Fruit fly (Drosophila melanogaster) whole organism, wandering third instar larva: Measurements from ENCODE around the gene nod.

ENCODE experiments used
- Abd-B ChIP-seq: fragments of >200 bp; optimal IDR thresholded peaks from 2 replicates; lab custom pipeline; 2017; ENCODE audit warnings: missing biosample characterization, missing genetic modification characterization
- CG32264 ChIP-seq: fragments of 200-800 bp; sonication (Bioruptor generic); optimal IDR thresholded peaks from 2 replicates; lab custom pipeline; 2016; ENCODE audit warnings: missing biosample characterization, missing genetic modification characterization
- Dif ChIP-seq: fragments of 200-275, 200-300 bp; sonication (Bioruptor generic); optimal IDR thresholded peaks from 2 replicates; lab custom pipeline; 2018; ENCODE audit warnings: missing biosample characterization, missing genetic modification characterization; ENCODE audit not compliant: partially characterized antibody
- GATAd ChIP-seq: sonication (Bioruptor generic); optimal IDR thresholded peaks from 2 replicates; lab custom pipeline; 2016; ENCODE audit warnings: missing biosample characterization, missing genetic modification characterization
- HLH106 ChIP-seq: fragments of 200-800 bp; optimal IDR thresholded peaks from 3 replicates; lab custom pipeline; 2019; ENCODE audit warnings: missing biosample characterization, mild to moderate bottlenecking, missing genetic modification characterization, moderate library complexity
- Hnf4 ChIP-seq: fragments of 200-800 bp; sonication (Bioruptor generic); optimal IDR thresholded peaks from 2 replicates; lab custom pipeline; 2016; ENCODE audit warnings: missing biosample characterization, mild to moderate bottlenecking, missing genetic modification characterization
- Hr83 ChIP-seq: fragments of 200-300 bp; sonication (Bioruptor generic); optimal IDR thresholded peaks from 2 replicates; lab custom pipeline; 2016; ENCODE audit warnings: missing biosample characterization, mild to moderate bottlenecking, missing genetic modification characterization, moderate library complexity; ENCODE audit not compliant: poor library complexity, severe bottlenecking
- Jra ChIP-seq: sonication (Bioruptor generic); optimal IDR thresholded peaks from 2 replicates; lab custom pipeline; 2016; ENCODE audit warnings: missing biosample characterization, missing genetic modification characterization
- OdsH ChIP-seq: fragments of 200-800 bp; sonication (Bioruptor generic); optimal IDR thresholded peaks from 2 replicates; lab custom pipeline; 2016; ENCODE audit warnings: missing biosample characterization, mild to moderate bottlenecking, missing genetic modification characterization
- Sp1 ChIP-seq: fragments of 200-800 bp; sonication (Bioruptor generic); optimal IDR thresholded peaks from 3 replicates; lab custom pipeline; 2019; ENCODE audit warnings: missing biosample characterization, mild to moderate bottlenecking, missing genetic modification characterization, moderate library complexity
- Vsx2 ChIP-seq: fragments of 200-300, 225-300 bp; sonication (Bioruptor generic); optimal IDR thresholded peaks from 2 replicates; lab custom pipeline; 2018; ENCODE audit warnings: missing biosample characterization, missing genetic modification characterization; ENCODE audit not compliant: partially characterized antibody
- br ChIP-seq: fragments of 200-800 bp; sonication (Bioruptor generic); optimal IDR thresholded peaks from 2 replicates; lab custom pipeline; 2016; ENCODE audit warnings: missing biosample characterization, missing genetic modification characterization
- brk ChIP-seq: fragments of 200-800 bp; sonication (Bioruptor generic); optimal IDR thresholded peaks from 2 replicates; lab custom pipeline; 2016; ENCODE audit warnings: missing biosample characterization, mild to moderate bottlenecking, missing genetic modification characterization
- dmrt93B ChIP-seq: fragments of 200-800 bp; sonication (Bioruptor generic); optimal IDR thresholded peaks from 2 replicates; lab custom pipeline; 2018; ENCODE audit warnings: missing biosample characterization, mild to moderate bottlenecking, missing genetic modification characterization
- dsf ChIP-seq: sonication (Bioruptor generic); optimal IDR thresholded peaks from 2 replicates; lab custom pipeline; 2016; ENCODE audit warnings: missing biosample characterization, missing genetic modification characterization, borderline replicate concordance
- ey ChIP-seq: fragments of 200-800 bp; sonication (Bioruptor generic); optimal IDR thresholded peaks from 2 replicates; lab custom pipeline; 2016; ENCODE audit warnings: missing biosample characterization, missing genetic modification characterization
- foxo ChIP-seq, 2 experiments: fragments of 200-800 bp; sonication (Bioruptor generic); optimal IDR thresholded peaks; 2 replicates in 1 of 2; 3 replicates in 1 of 2; lab custom pipeline; 2016 to 2017; ENCODE audit warnings: missing biosample characterization in 2 of 2, missing genetic modification characterization in 2 of 2
- fru ChIP-seq: fragments of 200-800 bp; sonication (Bioruptor generic); optimal IDR thresholded peaks from 3 replicates; lab custom pipeline; 2016; ENCODE audit warnings: missing biosample characterization, mild to moderate bottlenecking, missing genetic modification characterization
- h ChIP-seq: fragments of 200-800 bp; sonication (Bioruptor generic); optimal IDR thresholded peaks from 3 replicates; lab custom pipeline; 2016; ENCODE audit warnings: missing biosample characterization, mild to moderate bottlenecking, missing genetic modification characterization
- lola ChIP-seq: fragments of >200 bp; optimal IDR thresholded peaks from 2 replicates; lab custom pipeline; 2017; ENCODE audit warnings: missing biosample characterization, missing genetic modification characterization
- psq ChIP-seq: fragments of 200-800 bp; sonication (Bioruptor generic); optimal IDR thresholded peaks from 3 replicates; lab custom pipeline; 2017; ENCODE audit warnings: missing biosample characterization, mild to moderate bottlenecking, missing genetic modification characterization, moderate library complexity
- rgr ChIP-seq: fragments of 200-800 bp; sonication (Bioruptor generic); optimal IDR thresholded peaks from 3 replicates; lab custom pipeline; 2016; ENCODE audit warnings: missing biosample characterization, mild to moderate bottlenecking, missing genetic modification characterization
- sage ChIP-seq: fragments of 200-800 bp; sonication (Bioruptor generic); optimal IDR thresholded peaks from 2 replicates; lab custom pipeline; 2016; ENCODE audit warnings: missing biosample characterization, mild to moderate bottlenecking, missing genetic modification characterization
- sv ChIP-seq: fragments of 200-800 bp; sonication (Bioruptor generic); optimal IDR thresholded peaks from 3 replicates; lab custom pipeline; 2016; ENCODE audit warnings: missing biosample characterization, missing genetic modification characterization
- tai ChIP-seq: sonication (Bioruptor generic); optimal IDR thresholded peaks from 2 replicates; lab custom pipeline; 2016; ENCODE audit warnings: missing biosample characterization, missing genetic modification characterization
- woc ChIP-seq: sonication (Bioruptor generic); optimal IDR thresholded peaks from 2 replicates; lab custom pipeline; 2016; ENCODE audit warnings: missing biosample characterization, mild to moderate bottlenecking, missing genetic modification characterization

nod gene

DNA sequence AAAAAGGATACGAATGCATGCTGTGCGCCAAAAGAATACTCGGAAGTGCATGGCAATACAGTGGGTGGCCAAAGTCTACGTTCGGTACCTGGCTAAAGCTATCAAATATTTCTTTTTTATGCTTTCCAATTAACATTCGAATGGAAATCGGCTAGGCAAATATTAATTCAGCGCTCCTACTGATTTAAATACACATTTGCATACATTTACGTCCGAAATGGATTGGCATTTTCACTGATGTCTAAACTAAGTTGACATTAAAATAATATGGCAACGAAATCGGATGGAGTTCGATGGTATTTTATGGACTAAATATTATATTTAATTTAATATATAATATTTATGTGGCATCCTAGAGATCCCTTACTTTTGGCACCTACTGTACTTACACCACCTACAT, 38.1 kb upstream of the nod start:
- TF ChIP-seq h (no peak), HLH106 (tag; lab: Kevin White, UChicago) (peak; percentile 12)
- TF ChIP-seq, all 38 proteins: peak for 1

DNA sequence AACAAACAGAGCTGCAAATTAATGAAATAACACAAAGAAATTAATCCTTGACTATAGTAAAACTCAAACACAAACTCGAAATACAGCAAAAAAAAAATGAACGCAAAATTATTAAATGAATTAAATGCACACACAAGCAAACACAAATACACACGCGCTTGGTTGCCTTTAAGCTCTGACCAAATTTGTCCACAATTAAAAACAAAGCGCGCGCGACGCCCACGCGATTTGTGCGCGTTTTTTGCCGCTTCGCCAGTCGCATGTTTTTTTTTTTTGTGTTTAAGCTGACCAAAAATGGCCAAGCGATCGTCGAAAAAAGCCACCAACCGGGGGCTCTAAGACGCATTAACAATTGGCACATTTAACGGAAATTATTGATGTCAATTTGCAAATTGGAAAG, 37.3 kb upstream of the nod start:
- TF ChIP-seq brk (GFP tag; lab: Kevin White, UChicago) = no peak
- no peak for TF ChIP-seq sv (GFP tag; lab: Kevin White, UChicago)
- TF ChIP-seq GATAd = no peak

DNA sequence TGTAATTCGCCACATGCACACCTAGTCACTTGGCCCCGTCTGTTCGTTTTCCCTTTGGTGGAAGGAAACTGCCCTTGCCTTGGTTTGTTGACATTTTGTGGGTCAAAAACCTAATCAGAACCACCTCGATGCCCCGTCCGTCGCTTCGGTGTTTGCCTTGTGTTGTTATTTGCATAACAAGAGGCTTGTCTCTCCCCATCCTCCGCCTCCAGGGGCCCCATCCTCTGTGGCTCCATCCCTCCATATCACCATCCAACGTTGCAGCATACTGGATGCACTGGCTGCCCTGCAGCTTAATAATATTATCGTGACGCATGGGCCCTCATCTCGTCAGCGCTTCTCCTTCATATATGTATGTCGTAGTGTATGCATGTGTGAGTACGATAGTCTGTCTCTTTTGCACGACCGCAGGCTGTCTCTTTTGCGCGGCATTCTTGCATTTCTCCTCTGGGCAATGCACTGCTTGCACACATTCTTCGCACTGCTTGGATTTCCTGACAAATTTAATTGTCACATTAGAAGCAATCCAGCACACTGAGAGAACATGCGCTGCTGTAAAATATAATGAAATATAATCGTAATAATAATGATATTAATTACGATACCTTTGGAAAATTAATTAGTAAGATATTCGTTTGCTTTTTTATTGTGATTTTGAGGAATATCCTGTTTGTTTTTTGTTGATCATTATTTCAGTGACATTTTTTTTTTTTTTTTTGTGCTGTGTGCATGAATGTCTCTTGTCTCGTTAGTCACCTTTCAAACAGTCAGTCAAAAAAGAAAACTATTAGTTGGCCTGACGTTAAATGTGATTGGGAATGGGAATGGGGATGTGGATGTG, 36.2 kb upstream of the nod start:
- TF ChIP-seq Jra (GFP tag; lab: Kevin White, UChicago) (peak; percentile 18), OdsH (GFP tag; lab: Kevin White, UChicago) (no peak), psq (peak; percentile 2)
- TF ChIP-seq, all 38 proteins: peak for 2

DNA sequence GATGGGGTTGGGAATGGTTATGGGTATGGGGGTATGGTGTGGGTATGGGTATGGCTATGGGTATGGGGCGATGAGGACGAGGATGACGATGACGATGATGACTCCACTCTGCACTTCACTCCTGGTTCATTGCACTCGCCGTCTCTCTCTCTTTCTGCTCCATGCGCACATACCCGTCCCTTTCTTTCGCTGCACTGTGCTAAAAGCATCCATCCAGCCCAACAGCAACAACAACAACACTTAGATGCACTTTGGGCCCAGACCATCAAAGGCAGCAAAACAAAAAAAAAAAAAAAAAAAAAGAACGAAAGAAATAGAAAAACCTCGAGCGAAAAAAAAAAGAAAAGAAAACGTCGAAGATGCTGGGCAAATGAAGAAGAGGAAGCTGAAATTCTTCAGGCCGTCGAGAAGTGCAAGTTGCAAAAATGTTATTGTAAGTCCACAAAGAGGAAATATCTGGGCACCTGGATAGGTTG, 35.6 kb upstream of the nod start:
- TF ChIP-seq Dif (GFP tag; lab: Kevin White, UChicago) = no peak
- no peak for TF ChIP-seq lola (GFP tag; lab: Kevin White, UChicago)
- no peak for TF ChIP-seq dsf (GFP tag; lab: Kevin White, UChicago)
- no peak for TF ChIP-seq sage
- no peak for TF ChIP-seq psq

DNA sequence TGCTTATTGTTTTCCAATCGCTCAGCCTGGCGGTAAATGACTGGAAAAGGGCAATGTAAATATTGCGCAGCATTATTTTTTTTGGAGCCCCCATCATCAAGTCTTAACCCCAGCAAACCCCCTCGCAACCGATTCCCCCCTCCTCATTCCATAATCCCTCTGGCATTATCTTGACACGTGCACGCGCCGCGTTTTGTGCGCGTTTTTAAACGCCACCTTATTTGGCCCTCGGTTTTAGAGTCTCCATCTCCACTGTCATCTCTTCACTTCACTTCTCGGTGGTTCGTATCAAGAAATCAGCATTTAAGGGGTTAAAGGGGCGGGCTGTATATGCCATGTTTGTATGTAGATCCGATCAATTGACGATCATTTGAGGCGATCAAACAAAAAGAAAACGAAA, 33.6 kb upstream of the nod start:
- TF ChIP-seq GATAd = no peak
- TF ChIP-seq, all 38 proteins: peak for 0

DNA sequence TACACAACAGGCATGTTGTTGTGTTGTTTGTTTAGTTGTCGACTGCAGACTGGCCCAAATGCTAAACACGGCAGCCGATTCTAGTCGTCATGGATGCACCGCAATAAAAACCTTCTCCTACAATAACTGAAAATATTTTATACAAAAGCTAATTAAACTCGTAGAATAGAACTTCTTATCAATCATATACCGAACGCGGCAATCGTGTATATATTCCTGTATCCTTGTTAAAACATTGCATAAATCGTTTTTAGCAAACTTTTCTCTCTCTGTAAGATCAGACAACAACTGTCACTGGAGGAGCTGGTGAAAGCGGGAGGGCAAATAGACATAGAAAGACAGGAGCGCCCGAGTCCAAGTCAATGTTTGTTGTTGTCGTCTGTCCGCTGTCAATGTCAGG, 31.9 kb upstream of the nod start:
- TF ChIP-seq foxo (GFP tag; optimal IDR thresholded peaks at IDR 0.05; lab: Kevin White, UChicago) (peak in 1 of 2 experiments; percentile 17), brk (GFP tag; lab: Kevin White, UChicago) (no peak)

DNA sequence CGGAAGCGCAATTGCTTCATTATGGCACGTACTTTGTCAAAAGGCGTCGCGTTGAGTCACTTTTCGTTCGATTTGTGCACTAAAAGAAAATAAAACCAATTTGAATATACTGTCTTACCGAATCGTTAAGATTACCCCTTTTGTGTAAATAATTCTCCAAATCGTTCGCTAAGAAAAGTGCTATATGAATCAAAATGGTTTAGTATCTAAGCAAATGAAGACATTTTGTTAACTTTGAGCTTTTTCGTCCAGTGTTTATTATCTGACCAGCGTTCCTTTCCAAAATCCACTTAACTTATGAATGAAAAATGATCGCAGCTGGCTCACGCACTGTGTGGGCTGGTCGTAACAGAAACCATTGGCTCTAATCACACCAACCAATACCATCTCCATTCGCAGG, 30.5 kb upstream of the nod start:
- TF ChIP-seq rgr (GFP tag; lab: Kevin White, UChicago) = peak; percentile 73
- TF ChIP-seq OdsH (GFP tag; lab: Kevin White, UChicago) = peak; percentile 27
- peak; percentile 25 for TF ChIP-seq psq
- TF ChIP-seq Hr83 (GFP tag; lab: Kevin White, UChicago) = no peak
- no peak for TF ChIP-seq lola (GFP tag; lab: Kevin White, UChicago)
- peak; percentile 39 for TF ChIP-seq fru
- peak; percentile 20 for TF ChIP-seq Hnf4
- no peak for TF ChIP-seq CG32264 (GFP tag; lab: Kevin White, UChicago)
- TF ChIP-seq h = peak; percentile 66
- TF ChIP-seq ey (GFP tag; lab: Kevin White, UChicago) = peak; percentile 58
- TF ChIP-seq Vsx2 (GFP tag; lab: Kevin White, UChicago) = no peak
- TF ChIP-seq woc = no peak
- peak; percentile 27 for TF ChIP-seq br (GFP tag; lab: Kevin White, UChicago)
- TF ChIP-seq sage = no peak
- TF ChIP-seq Sp1 (GFP tag; lab: Kevin White, UChicago) = peak; percentile 30
- peak in 1 of 2 experiments; percentile 64 for TF ChIP-seq foxo (GFP tag; optimal IDR thresholded peaks at IDR 0.05; lab: Kevin White, UChicago)
- TF ChIP-seq tai = no peak
- no peak for TF ChIP-seq dmrt93B (GFP tag; lab: Kevin White, UChicago)
- TF ChIP-seq Dif (GFP tag; lab: Kevin White, UChicago) = no peak
- TF ChIP-seq Abd-B (GFP tag; lab: Kevin White, UChicago) = no peak
- no peak for TF ChIP-seq dsf (GFP tag; lab: Kevin White, UChicago)
- peak; percentile 48 for TF ChIP-seq HLH106 (tag; lab: Kevin White, UChicago)
